Fruit fly (Drosophila melanogaster) Kc167 (cell line): ENCODE results near the gene CG13700.

Experiments used
- Myc ChIP-seq: fragments of >200 bp; optimal IDR thresholded peaks from 2 replicates; lab custom pipeline; 2017; ENCODE audit warnings: missing external identifiers
- h ChIP-seq: fragments of >200 bp; optimal IDR thresholded peaks from 3 replicates; lab custom pipeline; 2018; ENCODE audit warnings: missing external identifiers

dm6 chr3L:18265543-18265942, 35.5 kb downstream of the CG13700 start:
- TF ChIP-seq Myc (lab: Kevin White, UChicago) (no peak), h (no peak)
